Worm (Caenorhabditis elegans): ENCODE results near the gene C43H6.6.

Gene C43H6.6

DNA sequence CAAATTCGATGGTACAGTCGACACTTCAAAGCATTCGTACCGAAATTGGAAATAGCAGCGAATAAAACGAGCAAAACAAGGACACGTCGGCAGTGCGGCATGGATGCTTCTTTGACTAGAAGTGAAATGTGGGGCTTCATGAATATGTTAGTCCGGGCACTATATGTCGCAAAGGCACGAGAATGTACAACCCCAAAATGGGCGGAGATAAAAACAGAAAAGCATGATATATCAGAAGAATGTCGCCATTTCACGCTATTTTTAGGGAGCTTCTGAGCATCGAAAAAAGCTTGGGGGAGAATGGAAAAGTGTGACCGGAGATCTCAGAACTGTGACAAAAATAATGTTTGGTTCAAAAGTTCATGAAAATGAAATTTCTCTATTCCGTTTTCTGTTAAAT is 48.2 kb downstream of the C43H6.6 start, which contains the start of gene T07D1.3:
TSS of gene T07D1.3 (minus strand) at position 101 of the 400 bp plus-strand sequence.
- TF ChIP-seq nhr-19 (GFP tag; conservative IDR thresholded peaks at IDR 0.05), result no peak
- TF ChIP-seq pag-3 (tag; optimal IDR thresholded peaks at IDR 0.05; ENCODE audit: borderline replicate concordance, insufficient read depth), result no peak
- TF ChIP-seq C34B4.2 (tag; optimal IDR thresholded peaks at IDR 0.05), result no peak
- no peak for TF ChIP-seq nhr-76 (tag; optimal IDR thresholded peaks at IDR 0.05)
- no peak for TF ChIP-seq mep-1 (tag; optimal IDR thresholded peaks at IDR 0.05)
- TF ChIP-seq isw-1 (GFP tag; IDR thresholded peaks at IDR 0.05), result no peak
- TF ChIP-seq lin-15B (tag; optimal IDR thresholded peaks at IDR 0.05), result no peak

DNA sequence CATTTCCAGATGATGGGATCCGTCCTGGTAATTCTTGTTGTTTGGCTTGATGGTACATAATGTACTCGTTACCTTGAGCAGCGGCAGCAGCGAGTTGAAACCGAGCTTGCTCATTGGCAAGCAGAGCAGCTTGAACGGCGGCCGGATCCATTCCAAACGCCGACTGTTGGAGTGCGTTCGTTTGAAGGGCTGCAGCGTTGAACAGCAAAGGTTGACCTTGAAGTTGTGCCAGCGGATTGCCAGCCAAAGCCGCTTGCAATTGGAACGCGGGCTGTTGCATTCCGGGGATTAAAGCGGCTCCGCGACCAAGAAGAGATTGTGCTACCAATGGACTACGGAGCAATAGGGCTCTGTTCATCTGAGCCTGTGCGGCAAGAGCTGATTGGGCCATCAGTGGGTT is 51.1 kb downstream of the C43H6.6 start:
- TF ChIP-seq efl-1 (optimal IDR thresholded peaks at IDR 0.05), result no peak
- peak in 1 of 2 experiments; percentile 12 for TF ChIP-seq efl-1 (GFP tag; optimal IDR thresholded peaks at IDR 0.05 in 1 of 2)
- no peak for TF ChIP-seq jun-1 (tag; optimal IDR thresholded peaks at IDR 0.05)

DNA sequence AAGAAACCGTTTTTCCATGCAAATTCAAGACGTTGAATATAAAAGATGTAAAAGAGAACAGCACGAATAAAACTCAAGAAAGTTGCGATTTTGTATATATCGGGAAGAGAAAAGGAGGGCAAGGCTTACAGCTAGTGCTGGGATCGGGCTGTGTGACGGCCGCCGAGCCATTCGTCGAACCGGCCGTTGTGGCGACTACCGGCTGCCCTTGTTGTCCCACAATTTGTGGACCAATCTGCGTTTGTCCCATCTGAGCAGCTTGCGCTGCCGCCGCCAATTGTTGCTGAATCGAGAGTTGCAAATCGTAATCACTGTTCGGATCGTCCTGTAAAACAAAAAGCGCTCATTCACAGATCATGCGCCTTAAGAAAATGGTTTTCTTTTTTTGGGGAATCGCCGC is 52.1 kb downstream of the C43H6.6 start:
- TF ChIP-seq aly-2 (tag; optimal IDR thresholded peaks at IDR 0.05) (no peak), efl-3 (GFP tag; optimal IDR thresholded peaks at IDR 0.05) (no peak), ceh-82 (tag; optimal IDR thresholded peaks at IDR 0.05) (no peak), irx-1 (tag; optimal IDR thresholded peaks at IDR 0.05) (no peak), lin-13 (GFP tag; optimal IDR thresholded peaks at IDR 0.05) (no peak), ama-1 (optimal IDR thresholded peaks at IDR 0.05) (no peak), nhr-84 (tag; optimal IDR thresholded peaks at IDR 0.05) (no peak), zag-1 (tag; optimal IDR thresholded peaks at IDR 0.05) (no peak), nhr-28 (tag; optimal IDR thresholded peaks at IDR 0.05) (no peak), ceh-8 (GFP tag; optimal IDR thresholded peaks at IDR 0.05) (no peak), dsc-1 (tag; optimal IDR thresholded peaks at IDR 0.05) (no peak), lin-15B (tag; optimal IDR thresholded peaks at IDR 0.05) (no peak), ztf-4 (tag; optimal IDR thresholded peaks at IDR 0.05) (no peak), mab-9 (GFP tag; IDR thresholded peaks at IDR 0.05) (no peak), egl-13 (tag; optimal IDR thresholded peaks at IDR 0.05) (no peak)

Data from whole organism, L1 larva.